Fruit fly (Drosophila melanogaster) whole organism, larva: ENCODE data around the gene hwt.
A peak's percentile ranks its signal among the peaks of the same experiment; 100 is the strongest.

Experiments
- noc ChIP-seq: fragments of 200-800 bp; sonication (Bioruptor generic); optimal IDR thresholded peaks from 3 replicates; lab custom pipeline; 2019; ENCODE audit warnings: missing biosample characterization, mild to moderate bottlenecking, missing genetic modification characterization, moderate library complexity

hwt gene

DNA sequence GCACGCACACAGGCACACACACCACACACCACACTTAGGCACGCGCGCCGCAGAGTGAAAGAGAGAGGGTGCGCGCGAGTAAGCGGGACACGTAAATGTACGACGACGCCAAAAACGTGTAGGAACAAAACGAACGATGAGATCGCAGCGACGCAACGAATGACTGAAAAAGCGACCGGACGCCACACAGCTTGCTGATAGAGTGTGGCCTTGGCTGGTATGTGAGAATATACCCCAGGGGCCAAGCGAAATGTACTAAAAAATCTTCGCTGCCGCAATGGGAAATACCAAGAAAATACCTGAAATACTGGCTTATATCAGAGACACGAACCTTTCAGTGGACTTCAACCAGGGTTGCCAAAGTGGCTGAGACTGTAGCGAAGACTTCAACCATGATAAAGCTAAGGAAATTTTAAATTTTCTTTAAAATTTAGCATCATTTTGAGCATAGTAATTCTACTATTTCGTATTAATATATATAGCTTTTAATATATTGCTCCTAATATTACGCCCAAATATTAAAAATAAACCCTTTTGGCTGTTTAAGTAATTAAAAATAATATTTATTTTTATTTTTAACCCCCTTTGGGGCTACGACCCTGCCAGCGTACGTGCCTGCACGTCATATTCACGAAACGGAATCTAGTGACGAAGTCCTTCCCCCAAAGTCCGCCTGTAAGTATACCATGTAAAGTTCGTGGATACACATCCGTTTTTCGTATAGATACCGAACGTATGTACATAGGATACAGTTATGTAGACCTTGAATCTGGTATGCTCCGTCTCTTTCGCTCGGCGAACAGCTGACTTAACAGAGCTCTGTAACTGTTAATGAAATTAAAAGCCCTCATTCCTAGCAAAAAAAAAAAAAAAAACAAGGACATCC, 15.0 kb upstream of the hwt start, which contains the start of gene Pits:
Pits (minus strand) TSS at position 210 of the 886 bp plus-strand sequence.
- peak; percentile 55 for TF ChIP-seq noc (tag; lab: Kevin White, UChicago)

DNA sequence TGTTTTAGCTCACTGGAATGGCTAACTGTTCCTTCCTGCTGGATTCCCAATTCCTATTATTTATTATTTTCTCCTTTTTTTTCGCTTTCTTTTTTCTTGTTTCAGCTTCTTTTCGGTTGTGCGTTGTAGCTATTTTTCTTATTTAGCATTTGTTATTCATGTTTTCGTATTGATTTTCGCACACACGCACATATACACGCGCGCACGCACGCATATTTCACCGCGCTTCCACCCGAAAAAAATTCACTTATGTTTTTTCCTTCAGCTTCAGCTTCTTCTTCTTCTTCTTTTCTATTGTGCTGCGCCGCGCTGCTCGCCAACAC, 14.4 kb upstream of the hwt start:
- no peak for TF ChIP-seq noc (tag; lab: Kevin White, UChicago)

DNA sequence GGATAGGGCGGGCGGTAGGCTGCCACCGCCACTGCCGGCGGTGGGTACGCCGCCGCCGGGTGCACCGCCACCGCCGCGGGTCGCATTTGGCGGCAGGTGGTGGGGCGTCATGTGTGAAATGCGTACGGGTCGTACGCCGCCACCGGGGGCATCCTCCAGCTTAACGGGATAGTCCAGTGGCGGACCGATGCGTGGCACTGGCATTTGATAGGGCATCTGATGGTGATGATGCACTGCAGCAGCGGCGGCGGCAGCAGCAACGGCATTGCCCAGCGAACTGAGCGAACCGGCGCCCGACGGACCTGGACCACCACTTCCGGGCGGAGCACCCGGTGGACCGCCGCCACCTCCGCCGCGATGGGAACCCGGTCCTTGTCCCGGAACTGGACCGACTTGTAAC, 13.6 kb upstream of the hwt start:
- TF ChIP-seq noc (tag; lab: Kevin White, UChicago): no peak

DNA sequence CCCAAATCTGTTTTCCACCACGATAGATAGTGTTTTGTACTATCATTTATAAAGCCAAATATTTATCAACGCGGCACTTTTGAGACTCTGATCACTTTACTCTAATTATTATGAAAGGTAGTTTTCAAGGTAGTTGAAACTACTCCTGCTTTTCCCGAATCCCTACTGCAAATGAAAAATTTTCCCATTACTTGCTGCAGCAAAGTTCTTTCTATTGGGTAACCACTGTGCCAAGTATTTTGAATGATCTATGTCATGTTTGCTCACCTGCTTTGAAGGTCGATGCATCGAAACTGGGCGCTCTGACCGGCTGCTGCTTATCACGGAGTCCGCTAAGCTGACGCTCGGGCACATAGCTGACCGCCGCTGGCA, 13.0 kb upstream of the hwt start:
- no peak for TF ChIP-seq noc (tag; lab: Kevin White, UChicago)

DNA sequence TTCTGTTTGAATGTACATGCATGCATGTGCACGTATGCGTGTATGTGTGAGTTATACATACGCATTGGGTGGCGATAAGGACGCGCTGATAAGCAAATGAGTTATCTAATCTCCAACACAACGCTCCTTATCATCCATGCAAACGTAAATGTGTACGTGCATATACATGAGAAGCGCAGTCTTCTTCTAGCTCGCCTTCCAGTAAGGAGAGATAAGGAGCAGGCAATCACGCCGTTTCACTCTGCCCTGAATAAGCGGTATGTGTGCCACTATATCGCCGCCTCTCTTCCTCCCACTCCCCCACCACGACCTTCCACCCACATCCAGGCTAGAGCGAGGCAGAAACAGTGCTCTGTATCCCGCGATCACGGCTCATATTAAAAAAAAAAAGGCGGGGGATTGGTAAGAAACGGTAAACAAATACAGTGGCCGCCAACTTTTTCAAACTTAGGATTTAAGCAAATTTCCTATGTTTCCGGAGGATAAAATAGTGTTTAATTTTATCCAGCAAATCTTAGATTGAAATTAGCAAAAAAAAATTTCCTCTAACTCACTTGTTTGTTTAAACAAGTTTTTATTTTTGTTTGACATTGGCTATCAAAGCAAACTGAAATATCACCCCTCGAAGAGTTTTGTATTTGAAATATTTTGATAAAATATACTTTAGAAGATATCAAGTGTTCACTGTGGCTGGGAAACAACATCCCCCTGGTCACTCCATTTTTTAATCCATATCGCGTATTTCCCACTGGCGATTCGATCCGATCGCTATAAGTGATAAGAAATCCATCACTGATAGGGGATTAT, 12.4 kb upstream of the hwt start:
- peak; percentile 50 for TF ChIP-seq noc (tag; lab: Kevin White, UChicago)

DNA sequence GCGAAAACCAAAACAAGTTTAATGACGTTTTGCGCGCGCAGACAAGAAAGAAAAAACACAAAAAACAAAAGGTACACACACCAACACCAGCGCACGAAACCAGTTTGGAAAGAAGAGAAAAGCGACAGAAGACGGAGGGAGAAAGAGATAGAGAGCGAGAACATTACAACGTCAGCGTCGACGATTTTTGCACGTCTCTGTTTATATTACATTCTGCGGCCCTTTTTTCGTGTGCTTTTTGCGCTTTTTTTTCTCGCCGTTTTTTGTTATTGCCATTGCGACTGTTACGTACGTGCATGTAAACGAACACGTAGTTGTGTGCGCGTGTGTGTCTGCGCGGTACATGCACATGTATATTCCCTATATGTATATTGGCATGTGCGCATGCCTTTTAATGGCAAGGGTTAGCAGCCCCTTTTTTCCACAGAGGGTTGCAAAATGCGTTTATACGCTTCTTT, 11.8 kb upstream of the hwt start:
- TF ChIP-seq noc (tag; lab: Kevin White, UChicago): no peak

DNA sequence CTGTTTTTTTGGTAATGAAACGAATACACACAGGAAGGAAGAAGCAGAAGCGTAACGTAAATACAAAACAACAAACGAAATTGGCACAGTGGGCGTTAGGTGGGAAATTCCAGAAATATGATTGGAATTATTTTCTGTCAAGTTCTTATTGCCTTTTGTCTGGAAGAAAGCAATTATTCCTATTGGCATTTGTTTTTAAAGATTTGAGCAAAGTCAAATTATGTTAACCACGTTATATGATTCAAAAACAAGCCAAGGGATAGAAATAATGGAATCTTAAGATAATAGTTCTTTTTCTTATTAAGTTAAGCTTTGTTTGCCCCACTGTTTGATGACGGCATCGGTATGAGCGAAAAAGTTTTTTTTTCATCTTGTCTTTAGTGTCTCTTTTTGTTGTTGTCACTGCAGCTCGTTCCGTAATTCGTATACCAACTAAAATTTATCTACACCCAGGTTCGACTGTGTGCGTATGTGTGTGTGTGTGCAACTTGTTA, 11.3 kb upstream of the hwt start:
- peak; percentile 95 for TF ChIP-seq noc (tag; lab: Kevin White, UChicago)

DNA sequence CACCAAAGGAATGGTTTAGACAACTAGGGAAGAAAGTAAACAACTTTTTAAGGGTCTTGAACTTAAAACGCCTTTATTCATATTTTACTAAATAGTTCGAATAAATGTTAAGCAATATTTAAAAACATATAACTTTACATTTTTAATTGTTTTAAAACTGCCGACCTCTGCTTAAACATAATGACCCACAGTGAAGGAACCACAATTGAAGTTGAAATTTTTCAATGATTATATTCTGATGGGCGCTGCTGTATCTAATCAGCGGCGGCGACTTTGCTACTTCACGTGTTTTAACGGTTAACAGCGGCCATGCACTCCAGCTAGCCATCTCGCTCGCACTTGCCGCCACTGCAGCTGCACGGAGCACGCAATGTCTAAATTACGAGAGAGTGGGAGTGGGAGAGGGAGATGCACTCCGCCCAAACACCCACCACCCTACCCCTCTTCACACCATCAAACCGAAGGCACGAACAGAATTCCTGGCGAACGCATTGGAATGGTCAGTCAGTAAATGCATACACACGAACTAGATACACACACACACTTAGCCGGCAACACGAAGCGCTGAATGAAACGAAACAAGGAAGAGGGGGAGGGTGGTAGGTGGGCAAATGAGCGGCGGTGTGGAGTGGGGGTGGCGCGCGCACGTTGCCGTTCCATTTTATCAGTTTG, 10.6 kb upstream of the hwt start:
- peak; percentile 71 for TF ChIP-seq noc (tag; lab: Kevin White, UChicago)

DNA sequence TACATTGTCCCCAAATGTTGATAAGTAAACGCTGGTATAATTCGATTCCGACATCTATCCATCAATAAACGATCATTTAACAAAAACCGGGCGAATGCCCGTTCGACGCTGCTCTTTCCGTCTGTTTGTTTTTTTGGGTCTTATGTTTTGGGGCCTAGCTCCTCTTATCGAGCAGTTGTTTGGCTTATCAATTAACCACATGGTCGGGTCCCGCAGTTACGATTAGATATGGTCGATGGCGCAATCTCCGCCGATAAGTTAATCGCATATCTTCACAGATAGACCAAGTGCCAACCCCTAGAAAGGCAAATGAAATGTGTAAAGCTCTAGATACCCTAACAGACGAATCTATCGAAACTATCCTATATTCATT, 10.1 kb upstream of the hwt start:
- no peak for TF ChIP-seq noc (tag; lab: Kevin White, UChicago)

DNA sequence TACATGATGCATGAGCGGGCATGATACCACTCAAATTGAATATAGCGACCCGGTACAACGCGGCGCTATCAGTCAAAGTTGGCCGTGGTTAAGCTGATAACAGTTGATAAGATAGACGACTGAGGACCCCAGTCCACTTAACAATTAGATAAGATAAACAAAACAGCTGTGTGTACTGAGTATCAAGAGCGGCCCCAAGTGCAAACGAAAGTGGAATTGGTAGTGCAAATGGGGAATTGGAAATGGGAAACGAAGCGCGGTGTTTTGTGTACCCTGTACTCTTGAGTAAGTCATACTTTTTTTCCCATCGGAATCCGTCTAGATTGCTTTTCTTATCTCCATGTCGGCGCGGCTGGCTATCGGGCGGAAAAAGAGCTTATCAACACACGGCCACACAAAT, 9.5 kb upstream of the hwt start:
- TF ChIP-seq noc (tag; lab: Kevin White, UChicago): no peak

DNA sequence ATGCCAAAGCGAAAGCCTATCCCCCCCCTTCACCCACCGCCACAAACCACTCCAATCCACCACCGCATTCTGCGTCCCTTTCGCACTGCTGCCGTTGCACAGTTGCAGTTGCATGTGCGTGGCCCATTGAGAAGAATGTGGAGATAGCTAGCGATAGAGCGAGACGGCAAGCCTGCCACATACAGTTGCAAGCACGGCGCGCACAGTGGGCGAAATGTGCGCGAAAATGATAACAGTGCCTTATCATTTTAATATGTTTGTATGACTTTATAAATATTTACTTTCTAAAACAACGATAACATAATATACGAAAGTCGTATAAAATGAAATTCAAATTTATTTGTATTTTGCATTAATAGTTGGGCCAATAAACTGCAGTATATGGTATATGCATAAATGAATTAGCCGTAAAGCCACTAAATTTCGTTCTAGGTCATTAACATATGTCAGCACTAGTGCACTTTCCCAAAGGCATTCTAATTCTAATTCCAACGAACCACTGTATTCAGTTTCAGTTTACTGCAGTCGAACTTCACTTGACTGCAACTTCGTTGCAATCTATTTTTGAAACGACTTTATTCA, 7.7 kb upstream of the hwt start:
- no peak for TF ChIP-seq noc (tag; lab: Kevin White, UChicago)

DNA sequence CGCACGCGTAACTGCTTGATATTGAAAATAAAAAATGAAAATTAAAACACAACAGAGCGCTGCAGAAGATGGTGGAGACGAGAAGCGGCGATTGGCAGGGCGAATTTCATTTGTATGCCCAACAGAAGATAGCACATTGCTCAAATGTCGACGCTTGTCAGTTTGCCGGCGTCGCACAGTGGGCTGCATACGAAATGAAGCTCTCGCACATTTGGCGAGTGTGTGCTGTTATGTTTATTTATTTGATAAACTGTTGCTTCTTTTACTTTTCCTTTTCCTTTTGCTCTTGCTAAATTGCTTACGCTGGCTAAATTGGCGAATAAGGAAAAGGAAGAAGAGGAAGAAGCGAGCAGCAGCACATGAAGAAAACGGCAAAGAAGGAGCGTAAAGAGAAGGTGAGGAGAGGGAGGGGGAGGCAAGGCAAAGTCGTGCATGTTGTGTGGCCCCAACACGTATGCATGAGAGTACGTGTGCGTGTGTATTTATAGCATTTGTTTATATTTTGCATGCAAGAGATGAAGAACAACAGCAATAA, 7.1 kb upstream of the hwt start:
- TF ChIP-seq noc (tag; lab: Kevin White, UChicago): no peak

DNA sequence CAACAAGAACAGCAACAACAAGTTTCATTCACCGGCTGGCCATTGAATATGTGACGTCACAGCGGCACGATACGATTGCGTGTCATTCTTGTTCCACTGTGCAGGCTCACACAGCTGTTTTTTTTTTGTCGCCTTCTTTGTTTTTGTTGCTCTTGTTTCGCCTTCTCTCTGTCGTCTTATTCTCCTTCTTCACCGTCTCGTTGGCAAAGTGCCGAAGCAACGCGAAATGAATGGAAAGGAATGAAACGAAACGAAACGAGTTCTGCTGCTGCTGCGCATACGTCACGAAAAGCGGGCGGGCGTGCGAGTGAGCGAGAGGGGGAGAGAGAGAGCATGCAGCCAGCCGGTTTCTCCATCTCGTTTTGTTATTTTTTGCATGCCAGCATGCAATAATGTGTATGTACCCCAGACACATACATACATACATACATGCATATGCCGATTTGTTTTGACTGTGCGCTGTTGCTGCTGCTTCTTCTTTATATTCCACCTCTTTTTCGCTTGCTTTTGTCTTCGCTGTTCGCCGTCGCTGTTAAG, 6.5 kb upstream of the hwt start:
- TF ChIP-seq noc (tag; lab: Kevin White, UChicago): peak; percentile 17

DNA sequence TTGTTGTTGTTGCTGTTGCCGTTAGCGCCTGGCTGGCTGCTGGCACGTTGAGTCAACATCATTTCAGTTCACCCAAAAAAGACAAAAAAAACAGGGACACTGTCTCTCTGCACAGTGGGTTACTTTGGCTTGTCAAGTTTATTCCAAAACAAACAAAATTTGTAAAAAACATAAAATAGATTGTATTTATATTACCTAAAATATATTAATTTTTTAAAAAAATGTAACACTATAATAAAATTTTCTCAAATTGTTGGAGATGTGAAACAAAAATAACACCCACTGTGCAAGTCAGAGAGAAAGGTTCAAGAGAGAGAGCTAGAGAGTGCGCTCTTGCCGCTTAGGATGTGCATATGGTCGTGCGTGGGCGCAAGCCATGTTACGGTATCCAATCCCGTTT, 589 bp downstream of the hwt start:
- TF ChIP-seq noc (tag; lab: Kevin White, UChicago): peak; percentile 52

DNA sequence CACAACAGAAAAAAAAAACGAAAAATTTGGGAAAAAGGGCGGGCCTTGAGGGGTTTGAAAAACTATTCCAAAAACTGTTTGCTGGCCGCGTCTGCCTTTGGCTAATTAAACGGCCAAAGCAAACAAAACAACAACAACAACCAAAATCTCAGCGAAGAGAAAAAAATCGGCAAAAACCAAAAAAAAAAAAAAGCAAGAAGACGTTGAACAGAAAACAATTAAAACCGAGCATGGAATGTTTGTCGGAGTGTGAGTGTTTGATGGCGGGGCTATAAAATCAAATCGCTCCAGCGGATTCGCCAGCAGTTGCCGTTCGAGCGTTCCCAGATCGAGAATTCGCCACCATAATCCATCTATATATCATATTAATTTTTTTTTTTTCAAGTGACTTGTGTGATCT, 15.4 kb downstream of the hwt start, which contains the start of gene Cpr11B:
Cpr11B (plus strand) TSS at position 301 of the 400 bp plus-strand sequence.
- no peak for TF ChIP-seq noc (tag; lab: Kevin White, UChicago)
